Worm (Caenorhabditis elegans): ENCODE data around the gene C06A8.6.

DNA sequence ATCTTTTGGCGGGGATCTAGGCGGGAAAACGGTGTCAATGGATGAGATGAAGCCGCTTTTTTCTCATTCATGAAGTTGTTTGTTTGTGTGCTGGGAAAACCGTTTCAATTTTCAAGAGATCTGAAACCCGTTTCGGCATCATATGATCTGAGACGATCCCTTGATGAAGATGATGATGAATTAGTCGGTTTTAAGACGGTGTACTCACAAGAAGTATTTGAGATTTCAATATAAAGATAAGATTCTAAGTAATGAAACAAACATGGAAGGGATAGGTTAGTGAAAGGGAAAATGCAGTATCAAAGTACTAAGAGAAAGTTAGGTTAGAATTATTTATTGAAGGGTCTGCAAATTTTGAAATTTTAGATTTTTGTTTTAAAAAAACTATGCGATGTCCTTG is 35.9 kb downstream of the C06A8.6 start:
- no peak for TF ChIP-seq nhr-11 (tag; optimal IDR thresholded peaks at IDR 0.05)
- no peak for TF ChIP-seq elt-3 (tag; optimal IDR thresholded peaks at IDR 0.05)

Measured in whole organism, L2 larva.